Fruit fly (Drosophila melanogaster) whole organism, adult: Measurements from ENCODE around the gene Chrac-14.

Experiments used
- CG12768 ChIP-seq: fragments of 200-800 bp; sonication (Bioruptor generic); optimal IDR thresholded peaks from 2 replicates; lab custom pipeline; 2017; ENCODE audit warnings: missing biosample characterization, missing genetic modification characterization, mild to moderate bottlenecking, moderate library complexity, missing genetic modification reagents
- CG14711 ChIP-seq: fragments of 200-800 bp; sonication (Bioruptor generic); optimal IDR thresholded peaks from 2 replicates; lab custom pipeline; 2018; ENCODE audit warnings: missing biosample characterization, mild to moderate bottlenecking, missing genetic modification characterization, moderate library complexity
- CG1620 ChIP-seq: fragments of 200-800 bp; sonication (Bioruptor generic); optimal IDR thresholded peaks from 2 replicates; lab custom pipeline; 2016; ENCODE audit warnings: missing biosample characterization, missing genetic modification characterization
- CG5204 ChIP-seq: fragments of 200-800 bp; sonication (Bioruptor generic); optimal IDR thresholded peaks from 2 replicates; lab custom pipeline; 2016; ENCODE audit warnings: missing biosample characterization, missing genetic modification characterization
- CG7045 ChIP-seq: fragments of 200-800 bp; sonication (Bioruptor generic); optimal IDR thresholded peaks from 2 replicates; lab custom pipeline; 2017; ENCODE audit warnings: missing biosample characterization, mild to moderate bottlenecking, missing genetic modification characterization
- cic ChIP-seq: fragments of 200-800 bp; sonication (Bioruptor generic); optimal IDR thresholded peaks from 2 replicates; lab custom pipeline; 2017; ENCODE audit warnings: missing biosample characterization, mild to moderate bottlenecking, missing genetic modification characterization, moderate library complexity
- kay ChIP-seq: fragments of 200-800 bp; sonication (Bioruptor generic); peaks from one replicate; lab custom pipeline; 2016; ENCODE audit warnings: missing biosample characterization, missing genetic modification characterization, borderline replicate concordance
- ovo ChIP-seq: fragments of 200-800 bp; sonication (Bioruptor generic); optimal IDR thresholded peaks from 2 replicates; lab custom pipeline; 2016; ENCODE audit warnings: missing biosample characterization, missing genetic modification characterization
- toe ChIP-seq: fragments of 200-800 bp; sonication (Bioruptor generic); optimal IDR thresholded peaks from 2 replicates; lab custom pipeline; 2016; ENCODE audit warnings: missing biosample characterization, missing genetic modification characterization

DNA sequence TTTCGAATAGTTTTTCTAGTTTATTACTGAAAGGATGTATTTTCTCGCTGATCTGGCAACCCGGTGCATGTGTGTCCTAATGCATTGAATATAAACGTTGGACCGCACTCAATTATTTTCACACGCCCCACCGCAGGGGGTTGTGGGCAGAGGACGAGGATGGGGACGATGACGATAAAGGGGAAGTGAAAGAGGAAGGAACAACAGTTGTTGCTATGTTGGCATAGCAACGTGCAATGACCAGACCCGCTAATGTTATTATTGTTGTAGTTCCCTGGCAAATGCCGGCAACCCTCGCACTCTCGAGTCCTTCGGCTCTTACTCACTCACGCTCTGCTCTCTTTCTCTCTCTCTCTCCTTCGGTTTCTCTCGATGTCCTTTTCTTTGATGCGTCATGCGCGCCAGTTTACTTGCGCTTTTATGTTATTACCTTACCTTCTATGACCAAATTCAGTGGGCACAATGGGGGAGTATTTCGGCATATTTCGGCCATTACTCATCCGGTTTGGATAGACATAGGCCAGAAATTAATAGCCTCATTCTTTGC, 12.5 kb upstream of the Chrac-14 start:
- TF ChIP-seq CG12768 (GFP tag; lab: Kevin White, UChicago) (no peak), kay (GFP tag; lab: Kevin White, UChicago) (no peak), CG1620 (no peak), toe (GFP tag; lab: Kevin White, UChicago) (no peak), CG7045 (GFP tag; lab: Kevin White, UChicago) (no peak), CG5204 (GFP tag; lab: Kevin White, UChicago) (no peak), cic (GFP tag; lab: Kevin White, UChicago) (no peak), ovo (no peak), CG14711 (tag; lab: Kevin White, UChicago) (no peak)
